Fruit fly (Drosophila melanogaster): ENCODE measurements around the gene CG34166.

- TF ChIP-seq lola (GFP tag; optimal IDR thresholded peaks at IDR 0.05) (no peak), pan (optimal IDR thresholded peaks at IDR 0.05) (no peak), h (GFP tag; optimal IDR thresholded peaks at IDR 0.05) (no peak), GATAd (GFP tag; optimal IDR thresholded peaks at IDR 0.05) (no peak), psq (GFP tag; optimal IDR thresholded peaks at IDR 0.05) (no peak), jim (GFP tag; optimal IDR thresholded peaks at IDR 0.05) (no peak), N (GFP tag; optimal IDR thresholded peaks at IDR 0.05) (no peak), Dfd (GFP tag; optimal IDR thresholded peaks at IDR 0.05) (no peak), fru (GFP tag; optimal IDR thresholded peaks at IDR 0.05) (no peak), CG9705 (GFP tag; optimal IDR thresholded peaks at IDR 0.05) (no peak), Myc (optimal IDR thresholded peaks at IDR 0.05) (no peak)
These were observed 29.5 kb upstream of the CG34166 start, which contains the start of gene CG34165 for dm6 chr2L:14713467-14713866.
